Fruit fly (Drosophila melanogaster) whole organism, embryonic: ENCODE results near the gene Utx.

Experiments
- Ada2b ChIP-seq: fragments of 200-800 bp; sonication (Bioruptor generic); IDR thresholded peaks from 2 replicates; pipeline ENCODE4 v1.3.6; 2022; ENCODE audit warnings: missing biosample characterization, missing genetic modification characterization
- Atf6 ChIP-seq: fragments of 200-800 bp; sonication (Bioruptor generic); IDR thresholded peaks from 2 replicates; pipeline ENCODE4 v1.3.6; 2022; ENCODE audit warnings: missing biosample characterization, missing genetic modification characterization
- Awh ChIP-seq: fragments of 200-800 bp; sonication (Bioruptor generic); IDR thresholded peaks from 2 replicates; pipeline ENCODE4, ENCODE4 v1.3.6; 2022; ENCODE audit warnings: missing biosample characterization, missing genetic modification characterization
- BEAF-32 ChIP-seq: fragments of 200-800 bp; sonication (Bioruptor generic); optimal IDR thresholded peaks from 3 replicates; lab custom pipeline; 2017; ENCODE audit warnings: missing biosample characterization, missing genetic modification characterization, mild to moderate bottlenecking, moderate library complexity, missing genetic modification reagents
- Blimp-1 ChIP-seq: fragments of 200-800 bp; sonication (Bioruptor generic); optimal IDR thresholded peaks from 3 replicates; lab custom pipeline; 2018; ENCODE audit warnings: missing biosample characterization, missing genetic modification characterization, mild to moderate bottlenecking, moderate library complexity, missing genetic modification reagents
- CG11560 ChIP-seq: fragments of 200-800 bp; sonication (Bioruptor generic); IDR thresholded peaks from 3 replicates; pipeline ENCODE4 v1.3.6; 2022; ENCODE audit warnings: missing biosample characterization, missing genetic modification characterization
- CG11696 ChIP-seq: fragments of 200-800 bp; sonication (Bioruptor generic); IDR thresholded peaks from 2 replicates; pipeline ENCODE4 v1.3.6; 2022; ENCODE audit warnings: missing biosample characterization, missing genetic modification characterization
- CG12659 ChIP-seq: fragments of 200-800 bp; sonication (Bioruptor generic); optimal IDR thresholded peaks from 3 replicates; lab custom pipeline; 2017; ENCODE audit warnings: mild to moderate bottlenecking, missing biosample characterization, missing genetic modification reagents, missing genetic modification characterization
- CG12769 ChIP-seq: fragments of 200-800 bp; sonication (Bioruptor generic); optimal IDR thresholded peaks from 2 replicates; lab custom pipeline; 2019; ENCODE audit warnings: missing biosample characterization, mild to moderate bottlenecking, missing genetic modification characterization, moderate library complexity
- CG14860 ChIP-seq: fragments of 200-800 bp; sonication (Bioruptor generic); IDR thresholded peaks from 3 replicates; pipeline ENCODE4 v1.3.6; 2022; ENCODE audit warnings: missing biosample characterization, missing genetic modification characterization; ENCODE audit not compliant: partially characterized antibody
- CG2712 ChIP-seq: fragments of 200-800 bp; optimal IDR thresholded peaks from 3 replicates; lab custom pipeline; 2019; ENCODE audit warnings: missing biosample characterization, mild to moderate bottlenecking, missing genetic modification characterization, moderate library complexity
- CG30020 ChIP-seq: fragments of 200-800 bp; optimal IDR thresholded peaks from 2 replicates; lab custom pipeline; 2019; ENCODE audit warnings: missing biosample characterization, mild to moderate bottlenecking, missing genetic modification characterization, moderate library complexity
- CG31365 ChIP-seq: fragments of 200-800 bp; sonication (Bioruptor generic); optimal IDR thresholded peaks from 2 replicates; lab custom pipeline; 2018; ENCODE audit warnings: missing biosample characterization, mild to moderate bottlenecking, missing genetic modification characterization
- CG32532 ChIP-seq: fragments of 200-800 bp; sonication (Bioruptor generic); IDR thresholded peaks from 2 replicates; pipeline ENCODE4 v1.3.6; 2022; ENCODE audit warnings: missing biosample characterization, missing genetic modification characterization
- CG3281 ChIP-seq: fragments of 200-800 bp; sonication (Bioruptor generic); optimal IDR thresholded peaks from 3 replicates; lab custom pipeline; 2017; ENCODE audit warnings: missing biosample characterization, mild to moderate bottlenecking, missing genetic modification characterization
- CG4360 ChIP-seq: fragments of 200-800 bp; sonication (Bioruptor generic); IDR thresholded peaks from 2 replicates; pipeline ENCODE4 v1.3.6; 2022; ENCODE audit warnings: missing biosample characterization, missing genetic modification characterization
- CG4424 ChIP-seq: fragments of 200-800 bp; sonication (Bioruptor generic); optimal IDR thresholded peaks from 3 replicates; lab custom pipeline; 2016; ENCODE audit warnings: missing biosample characterization, missing genetic modification characterization
- CG7963 ChIP-seq: fragments of 200-800 bp; sonication (Bioruptor generic); IDR thresholded peaks from 3 replicates; pipeline ENCODE4 v1.3.6; 2022; ENCODE audit warnings: missing biosample characterization, missing genetic modification characterization; ENCODE audit not compliant: partially characterized antibody
- CG7987 ChIP-seq: fragments of 200-800 bp; sonication (Bioruptor generic); optimal IDR thresholded peaks from 2 replicates; lab custom pipeline; 2018; ENCODE audit warnings: missing biosample characterization, mild to moderate bottlenecking, missing genetic modification characterization, moderate library complexity
- CG9932 ChIP-seq: fragments of 200-800 bp; sonication (Bioruptor generic); IDR thresholded peaks from 2 replicates; pipeline ENCODE4 v1.3.6; 2022; ENCODE audit warnings: missing biosample characterization, missing genetic modification characterization
- CoRest ChIP-seq: fragments of 200-800 bp; sonication (Bioruptor generic); optimal IDR thresholded peaks from 3 replicates; lab custom pipeline; 2018; ENCODE audit warnings: missing biosample characterization, mild to moderate bottlenecking, missing genetic modification characterization, moderate library complexity
- E2f1 ChIP-seq: fragments of 200-800 bp; sonication (Bioruptor generic); IDR thresholded peaks from 2 replicates; pipeline ENCODE4 v1.3.6; 2022; ENCODE audit warnings: missing biosample characterization, missing genetic modification characterization
- Eip74EF ChIP-seq, 2 experiments: fragments of 200-800 bp in 1 of 2; fragments of >200 bp in 1 of 2; sonication (Bioruptor generic) in 1 of 2; optimal IDR thresholded peaks; 2 replicates each; lab custom pipeline; 2017 to 2019; ENCODE audit warnings: missing biosample characterization in 2 of 2, missing genetic modification characterization in 2 of 2, mild to moderate bottlenecking in 1 of 2, moderate library complexity in 1 of 2
- Fer2 ChIP-seq: fragments of 200-800 bp; sonication (Bioruptor generic); optimal IDR thresholded peaks from 2 replicates; lab custom pipeline; 2018; ENCODE audit warnings: missing biosample characterization, mild to moderate bottlenecking, missing genetic modification characterization, moderate library complexity
- Gsc ChIP-seq: fragments of 200-800 bp; sonication (Bioruptor generic); IDR thresholded peaks from 2 replicates; pipeline ENCODE4 v1.3.6; 2022; ENCODE audit warnings: missing biosample characterization, missing genetic modification characterization
- H2.0 ChIP-seq: fragments of 200-800 bp; sonication (Bioruptor generic); IDR thresholded peaks from 2 replicates; pipeline ENCODE4 v1.3.6; 2022; ENCODE audit warnings: missing biosample characterization, missing genetic modification characterization
- HmgZ ChIP-seq: fragments of 200-800 bp; sonication (Bioruptor generic); optimal IDR thresholded peaks from 2 replicates; lab custom pipeline; 2018; ENCODE audit warnings: missing biosample characterization, mild to moderate bottlenecking, missing genetic modification characterization
- MESR4 ChIP-seq: fragments of 200-800 bp; sonication (Bioruptor generic); optimal IDR thresholded peaks from 2 replicates; lab custom pipeline; 2018; ENCODE audit warnings: missing biosample characterization, mild to moderate bottlenecking, missing genetic modification characterization, moderate library complexity
- Mad ChIP-seq: fragments of 200-800 bp; sonication (Bioruptor generic); optimal IDR thresholded peaks from 2 replicates; lab custom pipeline; 2016; ENCODE audit warnings: missing biosample characterization, missing genetic modification characterization
- Myb ChIP-seq: fragments of 200-800 bp; sonication (Bioruptor generic); optimal IDR thresholded peaks from 2 replicates; lab custom pipeline; 2016; ENCODE audit warnings: missing biosample characterization, missing genetic modification characterization
- Optix ChIP-seq: fragments of 200-800 bp; sonication (Bioruptor generic); IDR thresholded peaks from 3 replicates; pipeline ENCODE4 v1.3.6; 2022; ENCODE audit warnings: missing biosample characterization, missing genetic modification characterization
- Spps ChIP-seq: fragments of 200-800 bp; sonication (Bioruptor generic); optimal IDR thresholded peaks from 2 replicates; lab custom pipeline; 2018; ENCODE audit warnings: missing biosample characterization, mild to moderate bottlenecking, missing genetic modification characterization
- Taf1 ChIP-seq: fragments of 200-800 bp; sonication (Bioruptor generic); IDR thresholded peaks from 2 replicates; pipeline ENCODE4 v1.3.6; 2022; ENCODE audit warnings: missing biosample characterization, missing genetic modification characterization
- Vsx1 ChIP-seq: fragments of 200-800 bp; sonication (Bioruptor generic); optimal IDR thresholded peaks from 2 replicates; lab custom pipeline; 2017; ENCODE audit warnings: missing biosample characterization, mild to moderate bottlenecking, missing genetic modification characterization, missing genetic modification reagents
- ap ChIP-seq: fragments of 200-800 bp; sonication (Bioruptor generic); IDR thresholded peaks from 2 replicates; pipeline ENCODE4 v1.3.6; 2022; ENCODE audit warnings: missing biosample characterization, missing genetic modification characterization
- crc ChIP-seq: fragments of 200-800 bp; sonication (Bioruptor generic); optimal IDR thresholded peaks from 2 replicates; lab custom pipeline; 2016; ENCODE audit warnings: missing biosample characterization, missing genetic modification characterization
- crol ChIP-seq: fragments of 200-800 bp; sonication (Bioruptor generic); IDR thresholded peaks from 2 replicates; pipeline ENCODE4 v1.3.6; 2022; ENCODE audit warnings: missing biosample characterization, missing genetic modification characterization
- crp ChIP-seq, 2 experiments: fragments of 200-800 bp; sonication (Bioruptor generic); optimal IDR thresholded peaks; 2 replicates in 1 of 2; 3 replicates in 1 of 2; lab custom pipeline; 2017; ENCODE audit warnings: missing biosample characterization in 2 of 2, missing genetic modification characterization in 2 of 2, mild to moderate bottlenecking in 1 of 2, moderate library complexity in 1 of 2
- da ChIP-seq: fragments of 200-800 bp; sonication (Bioruptor generic); optimal IDR thresholded peaks from 2 replicates; lab custom pipeline; 2016; ENCODE audit warnings: missing biosample characterization, missing genetic modification characterization
- dimm ChIP-seq: fragments of 200-800 bp; sonication (Bioruptor generic); IDR thresholded peaks from 2 replicates; pipeline ENCODE4 v1.3.6; 2022; ENCODE audit warnings: missing biosample characterization, missing genetic modification characterization
- dm ChIP-seq: fragments of 200-800 bp; sonication (Bioruptor generic); optimal IDR thresholded peaks from 3 replicates; lab custom pipeline; 2016; ENCODE audit warnings: missing biosample characterization, missing genetic modification characterization
- ewg ChIP-seq: fragments of 200-800 bp; sonication (Bioruptor generic); optimal IDR thresholded peaks from 3 replicates; lab custom pipeline; 2017; ENCODE audit warnings: mild to moderate bottlenecking, missing biosample characterization, missing genetic modification reagents, missing genetic modification characterization
- fd96Cb ChIP-seq: fragments of 200-800 bp; sonication (Bioruptor generic); optimal IDR thresholded peaks from 2 replicates; lab custom pipeline; 2018; ENCODE audit warnings: missing biosample characterization, mild to moderate bottlenecking, missing genetic modification characterization, moderate library complexity
- grn ChIP-seq: fragments of 200-800 bp; sonication (Bioruptor generic); optimal IDR thresholded peaks from 3 replicates; lab custom pipeline; 2017; ENCODE audit warnings: missing biosample characterization, missing genetic modification characterization
- hb ChIP-seq: fragments of 200-800 bp; sonication (Bioruptor generic); IDR thresholded peaks from 3 replicates; pipeline ENCODE4 v1.3.6; 2022; ENCODE audit warnings: missing biosample characterization, missing genetic modification characterization; ENCODE audit not compliant: partially characterized antibody
- jing ChIP-seq: fragments of 200-800 bp; sonication (Bioruptor generic); optimal IDR thresholded peaks from 2 replicates; lab custom pipeline; 2018; ENCODE audit warnings: missing biosample characterization, mild to moderate bottlenecking, missing genetic modification characterization
- lilli ChIP-seq: fragments of 200-800 bp; sonication (Bioruptor generic); optimal IDR thresholded peaks from 3 replicates; lab custom pipeline; 2016; ENCODE audit warnings: missing biosample characterization, missing genetic modification characterization
- salm ChIP-seq: fragments of 200-800 bp; sonication (Bioruptor generic); optimal IDR thresholded peaks from 2 replicates; lab custom pipeline; 2018; ENCODE audit warnings: missing biosample characterization, mild to moderate bottlenecking, missing genetic modification characterization
- stwl ChIP-seq: fragments of 200-800 bp; sonication (Bioruptor generic); optimal IDR thresholded peaks from 3 replicates; lab custom pipeline; 2018; ENCODE audit warnings: missing biosample characterization, mild to moderate bottlenecking, missing genetic modification characterization, moderate library complexity
- unpg ChIP-seq: fragments of 200-800 bp; sonication (Bioruptor generic); optimal IDR thresholded peaks from 3 replicates; lab custom pipeline; 2018; ENCODE audit warnings: missing biosample characterization, mild to moderate bottlenecking, missing genetic modification characterization, moderate library complexity

Gene Utx

DNA sequence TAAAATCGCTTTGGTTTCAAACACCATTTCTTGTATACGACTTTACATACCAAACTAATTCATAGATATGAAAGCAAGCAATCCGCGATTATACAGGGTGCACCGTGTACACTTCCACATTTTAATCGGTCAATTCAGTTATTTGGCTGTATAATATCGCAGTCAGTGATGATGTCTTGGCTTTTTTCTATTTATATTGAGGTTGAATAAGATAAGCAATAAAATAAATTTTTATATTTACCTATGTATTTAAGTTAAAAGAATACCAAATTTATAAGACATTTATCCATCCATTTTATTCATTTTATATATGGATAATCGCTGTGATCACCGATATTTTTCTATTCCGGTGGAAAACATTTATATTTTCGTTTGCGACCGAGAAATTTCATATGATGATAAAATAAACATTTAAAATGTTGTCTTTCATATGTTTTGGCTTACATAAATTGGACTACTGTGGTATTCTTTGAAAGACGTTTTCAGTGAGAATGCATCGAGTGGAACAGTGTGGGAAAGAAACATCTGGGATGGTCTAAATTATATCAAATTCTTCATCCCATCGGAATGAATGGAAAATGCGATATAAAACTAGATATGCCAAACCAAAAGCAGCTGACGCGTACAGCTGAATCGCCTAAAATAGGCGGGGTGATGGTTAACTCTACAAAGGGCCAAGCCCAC is 51.7 kb downstream of the Utx start, which contains the start of gene CG5708 (continued):
- no peak for TF ChIP-seq CG11560 (tag; lab: Robert Waterston, UW)
- TF ChIP-seq CG11696: no peak
- no peak for TF ChIP-seq Blimp-1 (GFP tag; lab: Kevin White, UChicago)
- TF ChIP-seq salm (tag; lab: Kevin White, UChicago): no peak
- peak; percentile 73 for TF ChIP-seq BEAF-32
- TF ChIP-seq CG31365: no peak
- TF ChIP-seq CG3281 (GFP tag; lab: Kevin White, UChicago): no peak
- TF ChIP-seq Awh (GFP tag; lab: Robert Waterston, UW): no peak
- TF ChIP-seq da (GFP tag; lab: Kevin White, UChicago): no peak
- no peak for TF ChIP-seq H2.0
- no peak for TF ChIP-seq Myb (GFP tag; lab: Kevin White, UChicago)
- TF ChIP-seq grn: no peak
- no peak for TF ChIP-seq Ada2b (GFP tag; lab: Robert Waterston, UW)
- no peak for TF ChIP-seq E2f1 (GFP tag; lab: Robert Waterston, UW)
- TF ChIP-seq Spps (tag; lab: Kevin White, UChicago): no peak
- no peak for TF ChIP-seq hb (GFP tag; lab: Robert Waterston, UW)
- TF ChIP-seq Atf6: 0 out of 2 replicates have a peak, but pooled peaks have one; percentile 17
- peak in 1 of 2 experiments; percentile 48 for TF ChIP-seq crp (GFP tag; optimal IDR thresholded peaks at IDR 0.05; lab: Kevin White, UChicago)
- no peak for TF ChIP-seq Taf1 (GFP tag; lab: Robert Waterston, UW)
- no peak for TF ChIP-seq fd96Cb (tag; lab: Kevin White, UChicago)
- TF ChIP-seq Optix (GFP tag; lab: Robert Waterston, UW): no peak
- TF ChIP-seq CG32532 (GFP tag; lab: Robert Waterston, UW): no peak
- no peak for TF ChIP-seq unpg (GFP tag; lab: Kevin White, UChicago)
- TF ChIP-seq MESR4 (GFP tag; lab: Kevin White, UChicago): peak; percentile 46
- TF ChIP-seq CG12659 (GFP tag; lab: Kevin White, UChicago): peak; percentile 70
- TF ChIP-seq CG14860 (GFP tag; lab: Robert Waterston, UW): no peak
- TF ChIP-seq Mad (GFP tag; lab: Kevin White, UChicago): no peak
- no peak for TF ChIP-seq crol
- no peak for TF ChIP-seq CG7963 (GFP tag; lab: Robert Waterston, UW)
- no peak for TF ChIP-seq Gsc (GFP tag; lab: Robert Waterston, UW)
- TF ChIP-seq Fer2 (tag; lab: Kevin White, UChicago): no peak
- no peak for TF ChIP-seq jing (GFP tag; lab: Kevin White, UChicago)
- TF ChIP-seq CG9932 (GFP tag; lab: Robert Waterston, UW): no peak
- TF ChIP-seq Vsx1: no peak
- TF ChIP-seq ap (GFP tag; lab: Robert Waterston, UW): no peak
- TF ChIP-seq Eip74EF (GFP tag; optimal IDR thresholded peaks at IDR 0.05; lab: Kevin White, UChicago): no peak
- no peak for TF ChIP-seq dimm (GFP tag; lab: Robert Waterston, UW)
- no peak for TF ChIP-seq ewg (GFP tag; lab: Kevin White, UChicago)
- no peak for TF ChIP-seq dm
- no peak for TF ChIP-seq CG4360
- peak; percentile 42 for TF ChIP-seq HmgZ (tag; lab: Kevin White, UChicago)
- no peak for TF ChIP-seq CG12769
- peak; percentile 35 for TF ChIP-seq CoRest (tag; lab: Kevin White, UChicago)
- peak; percentile 38 for TF ChIP-seq CG2712 (tag; lab: Kevin White, UChicago)
- peak; percentile 5 for TF ChIP-seq lilli
- peak; percentile 99 for TF ChIP-seq CG30020 (tag; lab: Kevin White, UChicago)
- TF ChIP-seq CG4424: peak; percentile 6
- TF ChIP-seq crc (GFP tag; lab: Kevin White, UChicago): no peak
- TF ChIP-seq stwl (tag; lab: Kevin White, UChicago): peak; percentile 1
- no peak for TF ChIP-seq CG7987
